Fruit fly (Drosophila melanogaster): ENCODE measurements around the gene Sf3b5.

Gene Sf3b5

DNA sequence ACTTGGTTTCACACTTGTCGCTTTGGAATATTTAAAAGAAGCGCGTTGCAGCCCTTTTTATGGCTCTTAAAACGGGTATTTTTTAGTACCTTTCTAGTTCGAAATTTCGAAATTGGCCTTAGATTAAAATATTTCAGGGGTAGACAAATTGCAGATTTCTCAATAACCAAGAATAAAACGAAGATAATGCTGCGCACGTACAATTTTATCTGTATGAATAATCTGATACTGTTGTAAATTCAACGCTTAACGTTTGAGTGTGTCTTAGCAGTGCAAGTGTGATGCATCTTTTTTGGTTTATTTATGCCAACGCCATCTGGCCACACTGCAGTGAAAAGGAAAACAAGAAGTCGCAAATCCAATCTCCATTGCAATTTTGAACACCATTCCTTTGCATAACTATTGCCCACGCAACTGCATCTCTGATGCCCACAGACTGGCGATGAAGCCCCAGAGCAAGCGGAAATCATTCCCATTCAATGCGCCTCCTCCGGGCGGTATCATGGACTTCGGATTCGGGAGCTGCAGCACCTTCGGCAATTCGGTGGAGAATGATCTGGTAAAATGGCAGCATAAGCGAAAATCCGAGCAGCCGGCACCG lies 35.5 kb upstream of the Sf3b5 start, which contains the start of gene Nmdmc:
TSS of gene Nmdmc (minus strand) at position 37 of the 601 bp plus-strand sequence.
- TF ChIP-seq Myc (optimal IDR thresholded peaks at IDR 0.05) = peak; percentile 69
- TF ChIP-seq CG9705 (GFP tag; optimal IDR thresholded peaks at IDR 0.05) = no peak

DNA sequence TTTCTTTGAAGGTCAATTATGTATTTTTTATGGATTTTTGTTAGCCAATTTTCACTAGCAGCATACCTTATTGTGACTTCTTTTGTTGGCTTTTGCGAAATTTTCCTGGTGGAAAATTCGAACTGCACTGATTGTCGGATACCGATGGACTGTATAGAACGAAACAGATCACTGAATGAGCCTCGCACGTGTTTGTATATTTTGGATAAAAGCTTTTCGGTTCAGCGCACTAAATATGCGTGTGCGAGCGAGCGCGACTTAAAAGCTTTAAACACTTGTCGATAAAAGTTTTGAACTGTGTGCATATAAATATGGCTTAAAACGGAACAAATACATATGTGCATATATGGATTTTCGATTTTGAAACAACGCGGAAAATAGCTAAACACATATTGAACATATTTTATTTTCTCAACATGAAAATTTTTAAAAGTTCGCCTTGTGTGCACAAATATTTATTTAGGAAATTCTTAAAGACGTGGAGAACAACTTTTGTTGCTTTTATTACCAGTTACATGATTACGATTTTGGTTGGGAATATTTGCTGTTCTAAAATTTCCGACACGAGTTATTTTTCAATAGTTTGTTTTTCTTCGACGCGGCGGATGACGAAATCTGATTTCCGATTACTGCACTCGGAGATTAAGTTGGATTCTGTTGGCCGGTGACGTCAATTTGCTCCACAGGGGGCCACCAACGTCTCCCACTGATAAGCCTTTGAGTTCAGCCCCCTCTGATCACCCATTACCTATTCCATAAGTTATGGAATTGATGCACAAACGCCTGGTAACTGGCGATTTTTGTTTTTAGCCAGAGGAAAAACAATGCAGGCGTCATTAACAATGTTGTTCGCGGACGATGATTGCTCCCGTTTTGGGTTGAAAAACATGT lies 34.2 kb upstream of the Sf3b5 start:
- TF ChIP-seq rgr (GFP tag; optimal IDR thresholded peaks at IDR 0.05) (peak; percentile 5), brk (GFP tag; optimal IDR thresholded peaks at IDR 0.05) (peak; percentile 22), OdsH (GFP tag; optimal IDR thresholded peaks at IDR 0.05) (peak; percentile 33), Hr78 (GFP tag; optimal IDR thresholded peaks at IDR 0.05) (no peak), woc (GFP tag; optimal IDR thresholded peaks at IDR 0.05) (peak; percentile 61), Hnf4 (GFP tag; optimal IDR thresholded peaks at IDR 0.05) (no peak), fru (GFP tag; optimal IDR thresholded peaks at IDR 0.05) (no peak)

DNA sequence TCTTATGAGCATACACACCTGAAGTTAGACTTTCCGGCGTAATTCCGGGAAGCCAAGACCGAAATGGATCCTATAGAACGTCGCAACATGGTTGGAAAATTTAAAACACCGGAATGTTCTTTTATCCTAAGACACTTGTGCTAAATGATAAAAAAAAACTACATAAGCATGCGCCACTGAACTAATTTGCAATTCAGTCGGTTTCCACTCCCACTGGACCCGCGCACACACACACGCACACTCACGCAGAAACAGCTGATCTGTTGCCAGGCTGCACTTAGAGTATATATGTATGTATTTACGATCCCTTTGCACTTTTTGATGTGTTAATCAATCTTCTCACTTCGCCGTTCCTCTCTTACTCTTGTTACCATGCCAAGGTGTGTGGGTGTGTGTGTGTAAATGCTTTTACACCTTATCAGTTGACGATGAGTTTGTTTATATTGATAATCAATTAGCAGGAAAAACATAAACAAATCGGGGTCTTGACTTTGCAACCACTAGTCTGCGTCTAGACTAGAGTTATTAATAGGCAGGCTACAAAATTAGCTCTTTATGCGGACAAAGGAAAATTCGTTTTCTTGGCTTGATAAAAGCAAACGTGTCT lies 33.4 kb upstream of the Sf3b5 start, which contains the start of gene Mst85C:
TSS of gene Mst85C (plus strand) at position 180 of the 607 bp plus-strand sequence.
- peak; percentile 14 for TF ChIP-seq woc (GFP tag; optimal IDR thresholded peaks at IDR 0.05)
- peak; percentile 6 for TF ChIP-seq Myc (optimal IDR thresholded peaks at IDR 0.05)
- no peak for TF ChIP-seq dmrt93B (GFP tag; optimal IDR thresholded peaks at IDR 0.05)

DNA sequence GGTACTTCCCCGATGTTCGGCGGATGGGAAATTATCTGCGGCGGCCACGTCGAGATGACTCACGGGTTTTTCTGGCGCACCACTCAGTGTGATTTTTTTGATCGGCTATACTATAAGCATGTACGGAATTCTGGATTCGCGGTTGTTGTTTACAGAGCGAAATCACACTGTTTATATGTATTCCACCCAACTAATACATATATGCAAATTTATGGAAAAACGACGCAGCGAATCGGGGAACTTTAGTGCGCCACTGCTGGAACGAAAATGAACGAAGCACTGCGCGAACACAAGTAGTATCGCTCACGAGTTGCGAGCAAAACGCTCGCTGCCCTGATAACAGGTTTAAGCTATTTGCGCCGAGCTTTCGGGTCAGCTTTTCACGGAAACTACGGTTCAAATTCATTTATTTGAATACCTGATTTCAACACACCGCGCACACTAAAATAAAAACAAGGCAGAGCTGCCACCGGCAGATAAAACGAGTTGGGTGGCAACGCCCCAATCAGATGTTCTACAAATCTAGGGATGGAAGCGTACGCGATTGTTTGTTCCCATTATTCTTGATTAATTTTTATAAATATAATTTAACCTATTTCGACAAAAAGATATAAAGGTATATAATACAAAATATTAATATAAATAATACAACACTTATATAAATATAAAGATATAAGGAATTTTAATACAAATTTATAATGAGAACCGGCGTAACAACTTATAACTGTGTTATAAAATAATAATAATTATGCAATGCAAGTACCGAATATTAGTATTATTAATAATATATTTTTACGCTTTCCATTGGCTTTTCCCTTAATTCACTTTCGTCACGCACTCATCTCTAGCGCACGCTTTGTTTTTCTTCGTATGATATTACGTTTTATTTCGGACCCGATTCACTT lies 32.7 kb upstream of the Sf3b5 start, which contains the start of gene Rel:
TSS of gene Rel (minus strand) at position 417 of the 905 bp plus-strand sequence.
- no peak for TF ChIP-seq Hr78 (GFP tag; optimal IDR thresholded peaks at IDR 0.05)
- peak; percentile 80 for TF ChIP-seq h (GFP tag; optimal IDR thresholded peaks at IDR 0.05)
- TF ChIP-seq foxo (GFP tag; optimal IDR thresholded peaks at IDR 0.05) = peak; percentile 10 to 62
- TF ChIP-seq sv (GFP tag; optimal IDR thresholded peaks at IDR 0.05) = peak; percentile 48
- TF ChIP-seq tai (GFP tag; optimal IDR thresholded peaks at IDR 0.05) = no peak
- TF ChIP-seq dmrt93B (GFP tag; optimal IDR thresholded peaks at IDR 0.05) = peak; percentile 58
- peak; percentile 66 for TF ChIP-seq psq (GFP tag; optimal IDR thresholded peaks at IDR 0.05)
- no peak for TF ChIP-seq Abd-B (GFP tag; optimal IDR thresholded peaks at IDR 0.05)
- TF ChIP-seq br (GFP tag; optimal IDR thresholded peaks at IDR 0.05) = peak; percentile 56
- TF ChIP-seq jim (GFP tag; optimal IDR thresholded peaks at IDR 0.05) = no peak
- no peak for TF ChIP-seq N (GFP tag; optimal IDR thresholded peaks at IDR 0.05)
- peak; percentile 54 for TF ChIP-seq woc (GFP tag; optimal IDR thresholded peaks at IDR 0.05)
- TF ChIP-seq Hnf4 (GFP tag; optimal IDR thresholded peaks at IDR 0.05) = peak; percentile 58
- TF ChIP-seq Vsx2 (GFP tag; optimal IDR thresholded peaks at IDR 0.05; ENCODE audit: partially characterized antibody) = no peak
- TF ChIP-seq CG32264 (GFP tag; optimal IDR thresholded peaks at IDR 0.05) = no peak
- no peak for TF ChIP-seq sage (GFP tag; optimal IDR thresholded peaks at IDR 0.05)
- peak; percentile 4 for TF ChIP-seq ey (GFP tag; optimal IDR thresholded peaks at IDR 0.05)
- no peak for TF ChIP-seq lola (GFP tag; optimal IDR thresholded peaks at IDR 0.05)
- peak; percentile 52 for TF ChIP-seq rgr (GFP tag; optimal IDR thresholded peaks at IDR 0.05)
- TF ChIP-seq CG9705 (GFP tag; optimal IDR thresholded peaks at IDR 0.05) = peak; percentile 48
- TF ChIP-seq Hr83 (GFP tag; optimal IDR thresholded peaks at IDR 0.05; ENCODE audit: poor library complexity, severe bottlenecking) = peak; percentile 27
- peak; percentile 43 for TF ChIP-seq brk (GFP tag; optimal IDR thresholded peaks at IDR 0.05)
- TF ChIP-seq OdsH (GFP tag; optimal IDR thresholded peaks at IDR 0.05) = peak; percentile 59
- peak; percentile 77 for TF ChIP-seq Sp1 (GFP tag; optimal IDR thresholded peaks at IDR 0.05)
- no peak for TF ChIP-seq dsf (GFP tag; optimal IDR thresholded peaks at IDR 0.05; ENCODE audit: borderline replicate concordance)
- no peak for TF ChIP-seq Dfd (GFP tag; optimal IDR thresholded peaks at IDR 0.05)
- TF ChIP-seq Jra (GFP tag; optimal IDR thresholded peaks at IDR 0.05) = peak; percentile 91
- no peak for TF ChIP-seq Rel (GFP tag; optimal IDR thresholded peaks at IDR 0.05)
- TF ChIP-seq Rel (tag; optimal IDR thresholded peaks at IDR 0.05) = no peak
- peak; percentile 50 for TF ChIP-seq fru (GFP tag; optimal IDR thresholded peaks at IDR 0.05)
- TF ChIP-seq CrebA (GFP tag; optimal IDR thresholded peaks at IDR 0.05; ENCODE audit: borderline replicate concordance) = no peak
- peak; percentile 75 for TF ChIP-seq Dif (GFP tag; optimal IDR thresholded peaks at IDR 0.05; ENCODE audit: partially characterized antibody)
- peak; percentile 14 to 71 for TF ChIP-seq dl (GFP tag; optimal IDR thresholded peaks at IDR 0.05; ENCODE audit: insufficient read depth in 1 of 2, partially characterized antibody in 2 of 2)
- TF ChIP-seq HLH106 (tag; optimal IDR thresholded peaks at IDR 0.05) = peak; percentile 86
